Fruit fly (Drosophila melanogaster) whole organism, embryonic: Measurements from ENCODE around the gene CG13796.
"Not testable (repeated sequence)": the region's sequence is repeated elsewhere in the genome, so short reads cannot be mapped to it uniquely, and the experiment has no call there.

ENCODE experiments used
- CG12236 ChIP-seq: fragments of 200-800 bp; sonication (Bioruptor generic); optimal IDR thresholded peaks from 2 replicates; lab custom pipeline; 2016; ENCODE audit warnings: missing biosample characterization, missing genetic modification characterization
- HmgD ChIP-seq: fragments of 200-800 bp; sonication (Bioruptor generic); optimal IDR thresholded peaks from 3 replicates; lab custom pipeline; 2016; ENCODE audit warnings: missing biosample characterization, missing genetic modification characterization
- HmgZ ChIP-seq: fragments of 200-800 bp; sonication (Bioruptor generic); optimal IDR thresholded peaks from 2 replicates; lab custom pipeline; 2018; ENCODE audit warnings: missing biosample characterization, mild to moderate bottlenecking, missing genetic modification characterization
- Vsx1 ChIP-seq: fragments of 200-800 bp; sonication (Bioruptor generic); optimal IDR thresholded peaks from 2 replicates; lab custom pipeline; 2017; ENCODE audit warnings: missing biosample characterization, mild to moderate bottlenecking, missing genetic modification characterization, missing genetic modification reagents
- bsh ChIP-seq, 2 experiments: fragments of 200-800 bp; sonication (Bioruptor generic); optimal IDR thresholded peaks; 2 replicates each; lab custom pipeline; 2017 to 2018; ENCODE audit warnings: mild to moderate bottlenecking in 2 of 2, missing biosample characterization in 2 of 2, missing genetic modification characterization in 2 of 2, moderate library complexity in 1 of 2
- ewg ChIP-seq: fragments of 200-800 bp; sonication (Bioruptor generic); optimal IDR thresholded peaks from 3 replicates; lab custom pipeline; 2017; ENCODE audit warnings: mild to moderate bottlenecking, missing biosample characterization, missing genetic modification reagents, missing genetic modification characterization
- sob ChIP-seq: fragments of 200-800 bp; sonication (Bioruptor generic); IDR thresholded peaks from 2 replicates; pipeline ENCODE4 v1.3.6; 2022; ENCODE audit warnings: missing biosample characterization, missing genetic modification characterization

dm6 chr2L:7738709-7739108 is 6.2 kb upstream of the CG13796 start, which contains the start of gene CG31904:
- not testable (repeated sequence) for TF ChIP-seq ewg (GFP tag; lab: Kevin White, UChicago); sob (GFP tag; lab: Robert Waterston, UW); HmgZ (tag; lab: Kevin White, UChicago); bsh (GFP tag; optimal IDR thresholded peaks at IDR 0.05; lab: Kevin White, UChicago); HmgD (GFP tag; lab: Kevin White, UChicago); Vsx1; CG12236 (GFP tag; lab: Kevin White, UChicago)
